Fruit fly (Drosophila melanogaster) whole organism, embryonic: ENCODE results near the gene Sec3.
A peak's percentile ranks its signal among the peaks of the same experiment; 100 is the strongest.

Experiments used
- CG11504 ChIP-seq: fragments of 200-800 bp; sonication (Bioruptor generic); optimal IDR thresholded peaks from 3 replicates; lab custom pipeline; 2019; ENCODE audit warnings: missing biosample characterization, mild to moderate bottlenecking, missing genetic modification characterization, moderate library complexity
- CG14860 ChIP-seq: fragments of 200-800 bp; sonication (Bioruptor generic); IDR thresholded peaks from 3 replicates; pipeline ENCODE4 v1.3.6; 2022; ENCODE audit warnings: missing biosample characterization, missing genetic modification characterization; ENCODE audit not compliant: partially characterized antibody
- CG14965 ChIP-seq: fragments of 200-800 bp; sonication (Bioruptor generic); optimal IDR thresholded peaks from 2 replicates; lab custom pipeline; 2016; ENCODE audit warnings: missing biosample characterization, missing genetic modification characterization, borderline replicate concordance
- CG15601 ChIP-seq: fragments of 200-800 bp; sonication (Bioruptor generic); optimal IDR thresholded peaks from 3 replicates; lab custom pipeline; 2019; ENCODE audit warnings: missing biosample characterization, mild to moderate bottlenecking, missing genetic modification characterization, moderate library complexity
- Dp ChIP-seq: fragments of 200-800 bp; sonication (Bioruptor generic); optimal IDR thresholded peaks from 2 replicates; lab custom pipeline; 2018; ENCODE audit warnings: missing biosample characterization, mild to moderate bottlenecking, missing genetic modification characterization, moderate library complexity
- NfI ChIP-seq: fragments of 200-800 bp; sonication (Bioruptor generic); optimal IDR thresholded peaks from 3 replicates; lab custom pipeline; 2018; ENCODE audit warnings: missing biosample characterization, mild to moderate bottlenecking, missing genetic modification characterization, moderate library complexity
- caup ChIP-seq: fragments of 200-800 bp; sonication (Bioruptor generic); optimal IDR thresholded peaks from 3 replicates; lab custom pipeline; 2017; ENCODE audit warnings: missing biosample characterization, mild to moderate bottlenecking, missing genetic modification characterization, moderate library complexity; ENCODE audit not compliant: severe bottlenecking
- h ChIP-seq: fragments of >200 bp; optimal IDR thresholded peaks from 2 replicates; lab custom pipeline; 2017
- jing ChIP-seq: fragments of 200-800 bp; sonication (Bioruptor generic); optimal IDR thresholded peaks from 2 replicates; lab custom pipeline; 2018; ENCODE audit warnings: missing biosample characterization, mild to moderate bottlenecking, missing genetic modification characterization
- lola ChIP-seq, 3 experiments: fragments of >200 bp in 2 of 3; fragments of 200-800 bp in 1 of 3; sonication (Bioruptor generic) in 1 of 3; optimal IDR thresholded peaks; 2 replicates each; lab custom pipeline; 2017 to 2019; ENCODE audit warnings: missing biosample characterization in 3 of 3, missing genetic modification characterization in 3 of 3, mild to moderate bottlenecking in 1 of 3, moderate library complexity in 1 of 3
- so ChIP-seq: fragments of 200-800 bp; sonication (Bioruptor generic); IDR thresholded peaks from 3 replicates; pipeline ENCODE4 v1.3.6; 2022; ENCODE audit warnings: missing biosample characterization, missing genetic modification characterization

dm6 chr3L:17425132-17425713, at the start of gene Sec3, which contains the start of gene COX7B:
- TF ChIP-seq CG11504 (tag; lab: Kevin White, UChicago) = no peak
- TF ChIP-seq CG15601 = peak; percentile 68
- TF ChIP-seq CG14860 = peak; percentile 91
- peak in 1 of 3 experiments; percentile 64 for TF ChIP-seq lola (GFP tag; optimal IDR thresholded peaks at IDR 0.05; lab: Kevin White, UChicago)
- TF ChIP-seq NfI (GFP tag; lab: Kevin White, UChicago) = peak; percentile 61
- peak; percentile 4 for TF ChIP-seq Dp
- TF ChIP-seq so (GFP tag; lab: Robert Waterston, UW) = no peak
- TF ChIP-seq caup (GFP tag; lab: Kevin White, UChicago) = peak; percentile 53
- no peak for TF ChIP-seq CG14965 (GFP tag; lab: Kevin White, UChicago)
- no peak for TF ChIP-seq h
- no peak for TF ChIP-seq jing
